Worm (Caenorhabditis elegans) whole organism, mixed stage, embryonic: ENCODE results near the gene srt-47.

Source experiments
- ces-1 ChIP-seq: fragments of 150-350 bp; optimal IDR thresholded peaks from 2 replicates; lab custom pipeline; 2014; ENCODE audit warnings: missing biosample characterization, missing genetic modification reagents, missing genetic modification characterization
- elt-1 ChIP-seq: sonication (generic microtip); optimal IDR thresholded peaks from 2 replicates; lab custom pipeline; 2017; ENCODE audit warnings: missing genetic modification characterization, mild to moderate bottlenecking, missing compliant biosample characterization, antibody characterized with exemption, moderate library complexity, borderline replicate concordance; ENCODE audit not compliant: insufficient read depth
- elt-3 ChIP-seq: fragments of 150-350 bp; optimal IDR thresholded peaks from 2 replicates; lab custom pipeline; 2014; ENCODE audit warnings: missing biosample characterization, missing genetic modification characterization
- mep-1 ChIP-seq: fragments of 150-350 bp; optimal IDR thresholded peaks from 2 replicates; lab custom pipeline; 2017; ENCODE audit warnings: missing biosample characterization, missing genetic modification reagents, missing genetic modification characterization, inconsistent platforms
- nhr-237 ChIP-seq: fragments of 150-350 bp; optimal IDR thresholded peaks from 2 replicates; lab custom pipeline; 2014; ENCODE audit warnings: missing biosample characterization, missing genetic modification characterization
- sem-2 ChIP-seq: fragments of 200-800 bp; sonication (Bioruptor generic); optimal IDR thresholded peaks from 2 replicates; lab custom pipeline; 2018; ENCODE audit warnings: mild to moderate bottlenecking, missing genetic modification characterization, missing compliant biosample characterization
- snpc-4 ChIP-seq: fragments of 150-350 bp; optimal IDR thresholded peaks from 2 replicates; lab custom pipeline; 2014; ENCODE audit warnings: missing biosample characterization, missing genetic modification characterization
- ztf-11 ChIP-seq: fragments of 150-350 bp; optimal IDR thresholded peaks from 2 replicates; lab custom pipeline; 2014; ENCODE audit warnings: missing biosample characterization, missing genetic modification characterization

DNA sequence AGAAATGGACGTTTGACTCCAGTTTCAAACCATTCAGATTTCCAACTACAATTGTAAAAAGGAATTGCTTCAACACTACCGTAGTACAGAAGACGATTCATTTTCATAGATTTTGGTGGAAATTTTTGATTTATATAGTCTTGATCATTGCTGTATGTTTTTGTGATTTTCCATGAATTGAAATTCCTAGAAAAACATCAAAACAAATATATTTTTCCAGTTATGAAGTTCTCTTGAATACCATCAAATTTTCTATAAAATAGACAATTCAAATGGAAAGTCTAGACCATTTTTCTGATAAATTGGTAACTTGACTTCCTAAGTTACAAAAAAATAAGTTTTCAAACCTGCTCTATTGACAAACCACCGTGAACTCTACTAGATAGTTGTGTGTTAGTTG, 15.6 kb upstream of the srt-47 start, which contains the start of gene srt-48:
- TF ChIP-seq elt-1 (tag; lab: Kevin White, UChicago) = no peak
- TF ChIP-seq mep-1 (tag; lab: Kevin White, UChicago) = no peak
- no peak for TF ChIP-seq elt-3 (tag; lab: Kevin White, UChicago)
- TF ChIP-seq nhr-237 = no peak
- no peak for TF ChIP-seq sem-2 (GFP tag; lab: Kevin White, UChicago)
- no peak for TF ChIP-seq snpc-4
- TF ChIP-seq ztf-11 (tag; lab: Kevin White, UChicago) = no peak
- no peak for TF ChIP-seq ces-1 (GFP tag; lab: Kevin White, UChicago)
